Fruit fly (Drosophila melanogaster) whole organism, embryonic: Measurements from ENCODE around the gene CG13898.

Experiments used
- CG10462 ChIP-seq: fragments of 200-800 bp; sonication (Bioruptor generic); optimal IDR thresholded peaks from 2 replicates; lab custom pipeline; 2016; ENCODE audit warnings: missing biosample characterization, missing genetic modification characterization
- CG11456 ChIP-seq: fragments of 200-800 bp; sonication (Bioruptor generic); IDR thresholded peaks from 3 replicates; pipeline ENCODE4 v1.3.6; 2022; ENCODE audit warnings: missing biosample characterization, missing genetic modification characterization
- CG11695 ChIP-seq: fragments of 200-800 bp; sonication (Bioruptor generic); IDR thresholded peaks from 3 replicates; pipeline ENCODE4 v1.3.6; 2022; ENCODE audit warnings: missing biosample characterization, missing genetic modification characterization
- CG12219 ChIP-seq: fragments of 200-800 bp; sonication (Bioruptor generic); optimal IDR thresholded peaks from 3 replicates; lab custom pipeline; 2018; ENCODE audit warnings: missing biosample characterization, mild to moderate bottlenecking, missing genetic modification characterization
- CG13123 ChIP-seq: fragments of 200-800 bp; sonication (Bioruptor generic); optimal IDR thresholded peaks from 2 replicates; lab custom pipeline; 2016; ENCODE audit warnings: missing biosample characterization, missing genetic modification characterization
- CG15011 ChIP-seq: fragments of 200-800 bp; sonication (Bioruptor generic); optimal IDR thresholded peaks from 3 replicates; lab custom pipeline; 2018; ENCODE audit warnings: missing biosample characterization, mild to moderate bottlenecking, missing genetic modification characterization
- CG16813 ChIP-seq: fragments of 200-800 bp; sonication (Bioruptor generic); IDR thresholded peaks from 3 replicates; pipeline ENCODE4 v1.3.6; 2022; ENCODE audit warnings: missing biosample characterization, missing genetic modification characterization; ENCODE audit not compliant: partially characterized antibody
- CG16863 ChIP-seq: fragments of 200-800 bp; sonication (Bioruptor generic); optimal IDR thresholded peaks from 3 replicates; lab custom pipeline; 2016; ENCODE audit warnings: missing biosample characterization, missing genetic modification characterization
- CG17186 ChIP-seq: fragments of 200-800 bp; sonication (Bioruptor generic); optimal IDR thresholded peaks from 3 replicates; lab custom pipeline; 2017; ENCODE audit warnings: missing biosample characterization, missing genetic modification reagents, missing genetic modification characterization
- CG1832 ChIP-seq: fragments of 200-800 bp; sonication (Bioruptor generic); optimal IDR thresholded peaks from 2 replicates; lab custom pipeline; 2017; ENCODE audit warnings: missing biosample characterization, mild to moderate bottlenecking, missing genetic modification characterization, inconsistent platforms
- CG18619 ChIP-seq: fragments of 200-800 bp; sonication (Bioruptor generic); optimal IDR thresholded peaks from 3 replicates; lab custom pipeline; 2017; ENCODE audit warnings: missing biosample characterization, mild to moderate bottlenecking, missing genetic modification characterization
- CG2199 ChIP-seq: fragments of 200-800 bp; sonication (Bioruptor generic); IDR thresholded peaks from 3 replicates; pipeline ENCODE4 v1.3.6; 2022; ENCODE audit warnings: missing biosample characterization, missing genetic modification characterization
- CG30431 ChIP-seq: fragments of 200-800 bp; sonication (Bioruptor generic); optimal IDR thresholded peaks from 2 replicates; lab custom pipeline; 2017; ENCODE audit warnings: missing biosample characterization, missing genetic modification characterization
- CG4424 ChIP-seq: fragments of 200-800 bp; sonication (Bioruptor generic); optimal IDR thresholded peaks from 3 replicates; lab custom pipeline; 2016; ENCODE audit warnings: missing biosample characterization, missing genetic modification characterization
- CG6689 ChIP-seq: fragments of 200-800 bp; sonication (Bioruptor generic); IDR thresholded peaks from 2 replicates; pipeline ENCODE4 v1.3.6; 2022; ENCODE audit warnings: missing biosample characterization, missing genetic modification characterization
- CG9437 ChIP-seq: fragments of 200-800 bp; sonication (Bioruptor generic); optimal IDR thresholded peaks from 2 replicates; lab custom pipeline; 2018; ENCODE audit warnings: missing biosample characterization, mild to moderate bottlenecking, missing genetic modification characterization
- Camta ChIP-seq: fragments of 200-800 bp; sonication (Bioruptor generic); optimal IDR thresholded peaks from 2 replicates; lab custom pipeline; 2016; ENCODE audit warnings: missing biosample characterization, missing genetic modification characterization
- D19B ChIP-seq: fragments of 200-800 bp; sonication (Bioruptor generic); optimal IDR thresholded peaks from 2 replicates; lab custom pipeline; 2017; ENCODE audit warnings: missing biosample characterization, mild to moderate bottlenecking, missing genetic modification characterization
- HHEX ChIP-seq: fragments of 200-800 bp; sonication (Bioruptor generic); optimal IDR thresholded peaks from 3 replicates; lab custom pipeline; 2017; ENCODE audit warnings: missing biosample characterization, mild to moderate bottlenecking, missing genetic modification characterization, missing genetic modification reagents
- HLH3B ChIP-seq: fragments of 200-800 bp; sonication (Bioruptor generic); IDR thresholded peaks from 2 replicates; pipeline ENCODE4 v1.3.6; 2022; ENCODE audit warnings: missing biosample characterization, missing genetic modification characterization
- HmgZ ChIP-seq: fragments of 200-800 bp; sonication (Bioruptor generic); optimal IDR thresholded peaks from 2 replicates; lab custom pipeline; 2018; ENCODE audit warnings: missing biosample characterization, mild to moderate bottlenecking, missing genetic modification characterization
- NC2α ChIP-seq: fragments of 200-800 bp; sonication (Bioruptor generic); optimal IDR thresholded peaks from 2 replicates; lab custom pipeline; 2016; ENCODE audit warnings: missing biosample characterization, missing genetic modification characterization
- Rfx ChIP-seq: fragments of 200-800 bp; sonication (Bioruptor generic); IDR thresholded peaks from 2 replicates; pipeline ENCODE4 v1.3.6; 2022; ENCODE audit warnings: missing biosample characterization, missing genetic modification characterization
- Six4 ChIP-seq: fragments of 200-800 bp; sonication (Bioruptor generic); optimal IDR thresholded peaks from 2 replicates; lab custom pipeline; 2016; ENCODE audit warnings: missing biosample characterization, missing genetic modification characterization
- Spps ChIP-seq: fragments of 200-800 bp; sonication (Bioruptor generic); optimal IDR thresholded peaks from 2 replicates; lab custom pipeline; 2018; ENCODE audit warnings: missing biosample characterization, mild to moderate bottlenecking, missing genetic modification characterization
- Taf1 ChIP-seq: fragments of 200-800 bp; sonication (Bioruptor generic); IDR thresholded peaks from 2 replicates; pipeline ENCODE4 v1.3.6; 2022; ENCODE audit warnings: missing biosample characterization, missing genetic modification characterization
- Trl ChIP-seq, 3 experiments: fragments of >200 bp in 2 of 3; fragments of 200-800 bp in 1 of 3; sonication (Bioruptor generic) in 1 of 3; optimal IDR thresholded peaks; 2 replicates in 1 of 3; 3 replicates in 2 of 3; lab custom pipeline; 2016 to 2017; ENCODE audit warnings: missing biosample characterization in 1 of 3, missing genetic modification characterization in 1 of 3
- Usf ChIP-seq: fragments of 200-800 bp; sonication (Bioruptor generic); optimal IDR thresholded peaks from 2 replicates; lab custom pipeline; 2017; ENCODE audit warnings: missing genotype, missing biosample characterization, missing genetic modification characterization
- Xrp1 ChIP-seq: fragments of 200-800 bp; sonication (Bioruptor generic); IDR thresholded peaks from 2 replicates; pipeline ENCODE4 v1.3.6; 2022; ENCODE audit warnings: missing biosample characterization, missing genetic modification characterization
- ap ChIP-seq: fragments of 200-800 bp; sonication (Bioruptor generic); IDR thresholded peaks from 2 replicates; pipeline ENCODE4 v1.3.6; 2022; ENCODE audit warnings: missing biosample characterization, missing genetic modification characterization
- bigmax ChIP-seq: fragments of 200-800 bp; sonication (Bioruptor generic); optimal IDR thresholded peaks from 2 replicates; lab custom pipeline; 2018; ENCODE audit warnings: missing biosample characterization, mild to moderate bottlenecking, missing genetic modification characterization
- bowl ChIP-seq: fragments of 200-800 bp; sonication (Bioruptor generic); IDR thresholded peaks from 2 replicates; pipeline ENCODE4 v1.3.6; 2022; ENCODE audit warnings: missing biosample characterization, missing genetic modification characterization
- cad ChIP-seq: fragments of >200 bp; optimal IDR thresholded peaks from 2 replicates; lab custom pipeline; 2017; ENCODE audit warnings: missing biosample characterization, missing genetic modification characterization
- corto ChIP-seq: fragments of 200-800 bp; sonication (Bioruptor generic); optimal IDR thresholded peaks from 2 replicates; lab custom pipeline; 2016; ENCODE audit warnings: missing biosample characterization, mild to moderate bottlenecking, missing genetic modification characterization, moderate library complexity
- emc ChIP-seq: fragments of 200-800 bp; sonication (Bioruptor generic); optimal IDR thresholded peaks from 2 replicates; lab custom pipeline; 2016; ENCODE audit warnings: missing biosample characterization, missing genetic modification characterization
- eve ChIP-seq, 2 experiments: fragments of >200 bp; optimal IDR thresholded peaks; 2 replicates each; lab custom pipeline; 2017; ENCODE audit warnings: missing biosample characterization in 2 of 2, missing genetic modification characterization in 2 of 2
- fru ChIP-seq: fragments of >200 bp; optimal IDR thresholded peaks from 2 replicates; lab custom pipeline; 2017
- fu2 ChIP-seq: fragments of 200-800 bp; sonication (Bioruptor generic); optimal IDR thresholded peaks from 2 replicates; lab custom pipeline; 2016; ENCODE audit warnings: missing biosample characterization, missing genetic modification characterization
- h ChIP-seq: fragments of >200 bp; optimal IDR thresholded peaks from 2 replicates; lab custom pipeline; 2017
- kay ChIP-seq: fragments of 200-800 bp; sonication (Bioruptor generic); optimal IDR thresholded peaks from 2 replicates; lab custom pipeline; 2016; ENCODE audit warnings: missing biosample characterization, missing genetic modification characterization
- luna ChIP-seq: fragments of 200-800 bp; sonication (Bioruptor generic); optimal IDR thresholded peaks from 2 replicates; lab custom pipeline; 2016; ENCODE audit warnings: missing biosample characterization, missing genetic modification characterization
- psq ChIP-seq: fragments of 200-800 bp; sonication (Bioruptor generic); optimal IDR thresholded peaks from 2 replicates; lab custom pipeline; 2017; ENCODE audit warnings: missing biosample characterization, missing genetic modification characterization
- salm ChIP-seq: fragments of 200-800 bp; sonication (Bioruptor generic); optimal IDR thresholded peaks from 2 replicates; lab custom pipeline; 2018; ENCODE audit warnings: missing biosample characterization, mild to moderate bottlenecking, missing genetic modification characterization
- sc ChIP-seq, 3 experiments: fragments of >200 bp in 2 of 3; fragments of 200-800 bp in 1 of 3; sonication (Bioruptor generic) in 1 of 3; optimal IDR thresholded peaks; 2 replicates in 2 of 3; 3 replicates in 1 of 3; lab custom pipeline; 2017; ENCODE audit warnings: mild to moderate bottlenecking in 1 of 3, missing biosample characterization in 1 of 3, missing genetic modification characterization in 1 of 3, missing genetic modification reagents in 1 of 3
- sens-2 ChIP-seq: fragments of 200-800 bp; sonication (Bioruptor generic); IDR thresholded peaks from 2 replicates; pipeline ENCODE4 v1.3.6; 2022; ENCODE audit warnings: missing biosample characterization, missing genetic modification characterization
- sob ChIP-seq: fragments of 200-800 bp; sonication (Bioruptor generic); IDR thresholded peaks from 2 replicates; pipeline ENCODE4 v1.3.6; 2022; ENCODE audit warnings: missing biosample characterization, missing genetic modification characterization
- tx ChIP-seq: fragments of 200-800 bp; sonication (Bioruptor generic); optimal IDR thresholded peaks from 2 replicates; lab custom pipeline; 2016; ENCODE audit warnings: missing biosample characterization, missing genetic modification characterization
- vnd ChIP-seq: fragments of 200-800 bp; sonication (Bioruptor generic); IDR thresholded peaks from 3 replicates; pipeline ENCODE4 v1.3.6; 2022; ENCODE audit warnings: missing biosample characterization, missing genetic modification characterization; ENCODE audit not compliant: partially characterized antibody
- vvl ChIP-seq: fragments of 200-800 bp; sonication (Bioruptor generic); IDR thresholded peaks from 2 replicates; pipeline ENCODE4 v1.3.6; 2022; ENCODE audit warnings: missing biosample characterization, missing genetic modification characterization
- wek ChIP-seq: fragments of 200-800 bp; sonication (Bioruptor generic); optimal IDR thresholded peaks from 3 replicates; lab custom pipeline; 2018; ENCODE audit warnings: missing biosample characterization, mild to moderate bottlenecking, missing genetic modification characterization, moderate library complexity

CG13898 gene

DNA sequence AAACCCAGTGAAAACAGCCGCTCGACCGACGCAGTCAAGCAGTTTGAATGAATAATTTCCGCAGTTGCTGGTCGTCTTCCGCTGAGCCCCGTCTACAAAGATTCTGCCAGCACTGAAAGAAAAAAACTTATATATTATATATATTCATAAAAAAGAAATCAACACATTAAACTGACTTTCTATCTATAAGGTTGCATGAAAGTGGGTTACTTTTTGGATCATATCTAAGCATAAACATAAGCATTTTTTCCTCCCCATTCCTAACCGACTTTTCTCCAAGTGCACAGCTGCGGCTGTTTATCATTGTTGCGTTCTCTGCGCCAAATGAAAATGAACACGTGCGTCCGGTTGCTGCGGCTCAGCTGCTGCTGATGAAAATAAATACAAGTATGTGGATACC, 16.5 kb upstream of the CG13898 start (continued):
- TF ChIP-seq CG17186 (GFP tag; lab: Kevin White, UChicago) (no peak), CG11695 (peak; percentile 62; the same call in 1 of the 3 replicates), luna (no peak), salm (peak; percentile 52), Taf1 (GFP tag; lab: Robert Waterston, UW) (no peak), kay (GFP tag; lab: Kevin White, UChicago) (no peak), CG30431 (GFP tag; lab: Kevin White, UChicago) (peak; percentile 57)

DNA sequence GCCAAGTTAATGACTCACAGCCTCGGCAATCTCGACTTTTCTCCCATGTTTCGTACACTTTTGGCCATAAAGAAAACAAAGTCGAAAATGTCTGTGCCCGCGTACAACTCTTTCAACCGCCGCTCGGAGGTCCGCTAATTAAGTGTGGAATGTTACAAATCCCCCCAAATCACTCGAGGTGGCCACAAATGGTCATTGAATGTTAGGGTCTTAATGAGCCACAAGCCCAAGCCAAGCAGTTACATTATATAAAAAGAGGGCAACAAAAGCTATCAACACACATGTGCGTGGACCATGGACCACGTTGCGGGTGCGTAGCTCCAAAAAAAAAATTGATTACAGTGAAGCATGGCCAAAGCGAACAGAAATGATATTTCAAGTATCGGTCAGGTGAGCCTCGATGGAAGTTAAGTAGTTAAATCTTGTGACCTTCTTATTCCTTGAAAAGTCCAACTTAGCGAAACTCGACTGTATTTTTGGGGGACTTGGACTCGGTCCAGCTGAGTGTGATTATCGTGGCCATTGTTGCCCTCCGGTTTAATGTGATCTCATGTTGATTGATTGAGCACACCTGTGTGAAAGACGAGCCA, 15.5 kb upstream of the CG13898 start:
- peak; percentile 81 for TF ChIP-seq tx
- peak; percentile 94 for TF ChIP-seq sens-2 (GFP tag; lab: Robert Waterston, UW)
- peak; percentile 95 for TF ChIP-seq HLH3B (GFP tag; lab: Robert Waterston, UW)
- no peak for TF ChIP-seq cad (GFP tag; lab: Kevin White, UChicago)
- TF ChIP-seq ap (GFP tag; lab: Robert Waterston, UW): peak; percentile 92
- TF ChIP-seq Rfx: peak; percentile 94
- peak; percentile 65 for TF ChIP-seq fu2 (GFP tag; lab: Kevin White, UChicago)
- peak; percentile 60 for TF ChIP-seq Usf (GFP tag; lab: Kevin White, UChicago)
- peak; percentile 51 for TF ChIP-seq D19B (GFP tag; lab: Kevin White, UChicago)
- peak; percentile 66 for TF ChIP-seq CG13123 (GFP tag; lab: Kevin White, UChicago)
- TF ChIP-seq NC2α (GFP tag; lab: Kevin White, UChicago): peak; percentile 62
- no peak for TF ChIP-seq CG16813 (GFP tag; lab: Robert Waterston, UW)
- TF ChIP-seq Six4 (GFP tag; lab: Kevin White, UChicago): peak; percentile 85
- TF ChIP-seq CG11456: peak; percentile 94
- TF ChIP-seq wek (GFP tag; lab: Kevin White, UChicago): peak; percentile 78
- TF ChIP-seq CG10462 (GFP tag; lab: Kevin White, UChicago): peak; percentile 75
- peak; percentile 71 for TF ChIP-seq CG9437 (GFP tag; lab: Kevin White, UChicago)
- peak; percentile 77 for TF ChIP-seq HmgZ
- peak; percentile 82 for TF ChIP-seq CG4424
- no peak for TF ChIP-seq Trl (optimal IDR thresholded peaks at IDR 0.05; lab: Kevin White, UChicago)
- peak; percentile 87 for TF ChIP-seq Trl (GFP tag; optimal IDR thresholded peaks at IDR 0.05; lab: Kevin White, UChicago)
- TF ChIP-seq eve (GFP tag; optimal IDR thresholded peaks at IDR 0.05; lab: Kevin White, UChicago): no peak
- peak; percentile 43 for TF ChIP-seq psq
- no peak for TF ChIP-seq fru (lab: Kevin White, UChicago)
- peak; percentile 92 for TF ChIP-seq sob
- TF ChIP-seq emc (GFP tag; lab: Kevin White, UChicago): peak; percentile 73
- peak; percentile 63 for TF ChIP-seq CG15011
- peak; percentile 97 for TF ChIP-seq vvl (GFP tag; lab: Robert Waterston, UW)
- TF ChIP-seq Camta (GFP tag; lab: Kevin White, UChicago): peak; percentile 84
- peak; percentile 88 for TF ChIP-seq HHEX (GFP tag; lab: Kevin White, UChicago)
- peak; percentile 94 for TF ChIP-seq CG2199
- TF ChIP-seq vnd: no peak
- peak; percentile 93 for TF ChIP-seq Xrp1
- TF ChIP-seq h: no peak
- peak; percentile 45 for TF ChIP-seq Spps (tag; lab: Kevin White, UChicago)
- TF ChIP-seq CG18619: peak; percentile 80
- peak; percentile 89 for TF ChIP-seq bowl (GFP tag; lab: Robert Waterston, UW)
- TF ChIP-seq CG1832 (GFP tag; lab: Kevin White, UChicago): no peak
- TF ChIP-seq CG6689 (GFP tag; lab: Robert Waterston, UW): peak; percentile 90
- TF ChIP-seq bigmax: no peak
- peak; percentile 85 for TF ChIP-seq CG16863
- peak; percentile 91 for TF ChIP-seq CG12219 (GFP tag; lab: Kevin White, UChicago)
- TF ChIP-seq sc (optimal IDR thresholded peaks at IDR 0.05; lab: Kevin White, UChicago): no peak
- TF ChIP-seq sc (GFP tag; optimal IDR thresholded peaks at IDR 0.05; lab: Kevin White, UChicago): peak; percentile 69
- TF ChIP-seq corto (GFP tag; lab: Kevin White, UChicago): no peak
